Fruit fly (Drosophila melanogaster): Measurements from ENCODE around the gene dysf.

Gene dysf

dm6 chr3R:26098502-26099210 is at the start of gene dysf (continued):
- peak; percentile 41 for TF ChIP-seq fd59A (GFP tag; optimal IDR thresholded peaks at IDR 0.05)
- TF ChIP-seq CG6276 (GFP tag; optimal IDR thresholded peaks at IDR 0.05) = peak; percentile 71
- peak; percentile 50 for TF ChIP-seq cyc (GFP tag; optimal IDR thresholded peaks at IDR 0.05)
- peak; percentile 48 for TF ChIP-seq CG7368 (GFP tag; optimal IDR thresholded peaks at IDR 0.05)
- no peak for TF ChIP-seq Hr38 (GFP tag; optimal IDR thresholded peaks at IDR 0.05)
- peak; percentile 55 for TF ChIP-seq CG9139 (GFP tag; optimal IDR thresholded peaks at IDR 0.05)
- no peak for TF ChIP-seq Eip75B (GFP tag; optimal IDR thresholded peaks at IDR 0.05)
- TF ChIP-seq acj6 (GFP tag; optimal IDR thresholded peaks at IDR 0.05) = peak; percentile 76
- TF ChIP-seq Smox (GFP tag; optimal IDR thresholded peaks at IDR 0.05) = peak; percentile 50
- TF ChIP-seq CG34406 (GFP tag; optimal IDR thresholded peaks at IDR 0.05) = peak; percentile 81

dm6 chr3R:26137189-26137588 is 38.7 kb upstream of the dysf start:
- TF ChIP-seq esn (GFP tag; optimal IDR thresholded peaks at IDR 0.05) (no peak), cyc (GFP tag; optimal IDR thresholded peaks at IDR 0.05) (peak; percentile 9), Hr39 (GFP tag; optimal IDR thresholded peaks at IDR 0.05) (peak; percentile 29), CG31627 (GFP tag; optimal IDR thresholded peaks at IDR 0.05) (peak; percentile 20)

dm6 chr3R:26132854-26133253 is 34.3 kb upstream of the dysf start, which contains the start of gene CG6142:
Gene CG6142, plus strand, starts transcription at chr3R:26133154.
- peak; percentile 1 for TF ChIP-seq CG1621 (tag; optimal IDR thresholded peaks at IDR 0.05)
- TF ChIP-seq Blimp-1 (GFP tag; optimal IDR thresholded peaks at IDR 0.05) = no peak

- TF ChIP-seq CG3032 (tag; optimal IDR thresholded peaks at IDR 0.05) (no peak), Hr39 (GFP tag; optimal IDR thresholded peaks at IDR 0.05) (peak; percentile 8), CG3919 (GFP tag; optimal IDR thresholded peaks at IDR 0.05) (no peak), fkh (GFP tag; optimal IDR thresholded peaks at IDR 0.05) (peak; percentile 53), eg (GFP tag; IDR thresholded peaks at IDR 0.05) (no peak)
Measured at dm6 chr3R:26130586-26130985, 32.1 kb upstream of the dysf start.

- TF ChIP-seq Gug (GFP tag; IDR thresholded peaks at IDR 0.05) = no peak
- TF ChIP-seq CG6163 (GFP tag; IDR thresholded peaks at IDR 0.05) = no peak
- no peak for TF ChIP-seq CG8632 (GFP tag; optimal IDR thresholded peaks at IDR 0.05)
- no peak for TF ChIP-seq eg (GFP tag; IDR thresholded peaks at IDR 0.05)
- TF ChIP-seq CG3032 (tag; optimal IDR thresholded peaks at IDR 0.05) = no peak
- no peak for TF ChIP-seq Sox14 (GFP tag; optimal IDR thresholded peaks at IDR 0.05)
Measured at dm6 chr3R:26129680-26130079, 31.2 kb upstream of the dysf start.

- TF ChIP-seq Hr4 (GFP tag; optimal IDR thresholded peaks at IDR 0.05) (peak; percentile 40), salr (GFP tag; optimal IDR thresholded peaks at IDR 0.05) (peak in 1 of 2 experiments; percentile 5), cyc (GFP tag; optimal IDR thresholded peaks at IDR 0.05) (no peak), CG8119 (GFP tag; IDR thresholded peaks at IDR 0.05) (peak; percentile 56; the same call in 2 of the 3 replicates), vri (GFP tag; optimal IDR thresholded peaks at IDR 0.05) (no peak), Blimp-1 (GFP tag; optimal IDR thresholded peaks at IDR 0.05) (no peak), CG9139 (GFP tag; optimal IDR thresholded peaks at IDR 0.05) (no peak), CG15336 (GFP tag; IDR thresholded peaks at IDR 0.05) (peak; percentile 58), CG32006 (GFP tag; optimal IDR thresholded peaks at IDR 0.05) (peak; percentile 55), Eip93F (GFP tag; optimal IDR thresholded peaks at IDR 0.05) (no peak), CG11902 (GFP tag; optimal IDR thresholded peaks at IDR 0.05) (no peak), dac (GFP tag; optimal IDR thresholded peaks at IDR 0.05) (peak; percentile 56), lz (GFP tag; optimal IDR thresholded peaks at IDR 0.05) (no peak), Sox15 (GFP tag; optimal IDR thresholded peaks at IDR 0.05) (no peak), pdm3 (GFP tag; optimal IDR thresholded peaks at IDR 0.05) (no peak), achi (GFP tag; optimal IDR thresholded peaks at IDR 0.05) (no peak), Hr39 (GFP tag; optimal IDR thresholded peaks at IDR 0.05) (no peak), topi (GFP tag; optimal IDR thresholded peaks at IDR 0.05) (no peak), CG34406 (GFP tag; optimal IDR thresholded peaks at IDR 0.05) (no peak), CG10631 (GFP tag; optimal IDR thresholded peaks at IDR 0.05) (peak; percentile 32), esn (GFP tag; optimal IDR thresholded peaks at IDR 0.05) (peak; percentile 2), Eip75B (GFP tag; optimal IDR thresholded peaks at IDR 0.05) (peak; percentile 2), CG6808 (GFP tag; optimal IDR thresholded peaks at IDR 0.05) (no peak), CG16779 (tag; optimal IDR thresholded peaks at IDR 0.05) (no peak)
Measured at dm6 chr3R:26128442-26129003, 30.0 kb upstream of the dysf start.
